Worm (Caenorhabditis elegans) whole organism, L3 larva: ENCODE data around the gene C06A6.7.
A peak's percentile ranks its signal among the peaks of the same experiment; 100 is the strongest.

Source experiments
- R02D3.7 ChIP-seq: fragments of 150-350 bp; optimal IDR thresholded peaks from 2 replicates; lab custom pipeline; 2014; ENCODE audit warnings: missing biosample characterization, missing genetic modification characterization
- ZK546.5 ChIP-seq: sonication (generic microtip); optimal IDR thresholded peaks from 2 replicates; lab custom pipeline; 2017; ENCODE audit warnings: missing biosample characterization, missing genetic modification characterization
- aly-2 ChIP-seq: fragments of 150-350 bp; optimal IDR thresholded peaks from 2 replicates; lab custom pipeline; 2014; ENCODE audit warnings: missing biosample characterization, missing genetic modification characterization
- ama-1 ChIP-seq: fragments of 150-350 bp; optimal IDR thresholded peaks from 2 replicates; lab custom pipeline; 2018
- ceh-16 ChIP-seq: sonication (generic microtip); optimal IDR thresholded peaks from 2 replicates; lab custom pipeline; 2017; ENCODE audit warnings: missing biosample characterization, missing genetic modification characterization
- ceh-28 ChIP-seq: fragments of 150-350 bp; optimal IDR thresholded peaks from 2 replicates; lab custom pipeline; 2014; ENCODE audit warnings: missing biosample characterization, missing genetic modification reagents, missing genetic modification characterization
- ceh-82 ChIP-seq: fragments of 150-350 bp; optimal IDR thresholded peaks from 2 replicates; lab custom pipeline; 2014; ENCODE audit warnings: missing biosample characterization, missing genetic modification characterization
- ceh-9 ChIP-seq: sonication (generic microtip); optimal IDR thresholded peaks from 2 replicates; lab custom pipeline; 2018; ENCODE audit warnings: missing biosample characterization, missing genetic modification characterization
- daf-12 ChIP-seq: fragments of 150-350 bp; optimal IDR thresholded peaks from 2 replicates; lab custom pipeline; 2014; ENCODE audit warnings: missing biosample characterization, missing genetic modification reagents, missing genetic modification characterization
- egl-27 ChIP-seq: sonication (generic microtip); optimal IDR thresholded peaks from 4 replicates; lab custom pipeline; 2017; ENCODE audit warnings: missing biosample characterization, missing genetic modification reagents, missing genetic modification characterization
- egl-5 ChIP-seq: fragments of 150-350 bp; optimal IDR thresholded peaks from 2 replicates; lab custom pipeline; 2017; ENCODE audit warnings: missing biosample characterization, missing genetic modification reagents, missing genetic modification characterization, inconsistent platforms
- elt-1 ChIP-seq: fragments of 150-350 bp; optimal IDR thresholded peaks from 2 replicates; lab custom pipeline; 2014; ENCODE audit warnings: missing biosample characterization, missing genetic modification characterization
- elt-2 ChIP-seq: sonication (generic microtip); optimal IDR thresholded peaks from 2 replicates; lab custom pipeline; 2016; ENCODE audit warnings: missing genetic modification reagents, mild to moderate bottlenecking, missing genetic modification characterization, missing compliant biosample characterization
- elt-3 ChIP-seq, 3 experiments: fragments of 150-350 bp in 1 of 3; sonication (generic microtip) in 2 of 3; optimal IDR thresholded peaks; 2 replicates in 2 of 3; 4 replicates in 1 of 3; lab custom pipeline; 2014 to 2017; ENCODE audit warnings: missing biosample characterization in 3 of 3, missing genetic modification characterization in 3 of 3
- eor-1 ChIP-seq, 2 experiments: fragments of 150-350 bp; optimal IDR thresholded peaks; 2 replicates each; lab custom pipeline; 2014 to 2018; ENCODE audit warnings: missing biosample characterization in 2 of 2, missing genetic modification characterization in 2 of 2
- fkh-10 ChIP-seq: sonication (generic microtip); optimal IDR thresholded peaks from 2 replicates; lab custom pipeline; 2017; ENCODE audit warnings: missing biosample characterization, missing genetic modification reagents, missing genetic modification characterization
- fkh-2 ChIP-seq: fragments of 150-350 bp; optimal IDR thresholded peaks from 2 replicates; lab custom pipeline; 2014; ENCODE audit warnings: missing biosample characterization, missing genetic modification reagents, missing genetic modification characterization
- fos-1 ChIP-seq: fragments of 150-350 bp; optimal IDR thresholded peaks from 2 replicates; lab custom pipeline; 2014; ENCODE audit warnings: missing biosample characterization, missing genetic modification characterization
- hmg-11 ChIP-seq: sonication (generic microtip); optimal IDR thresholded peaks from 2 replicates; lab custom pipeline; 2016; ENCODE audit warnings: missing genetic modification characterization, missing compliant biosample characterization
- jun-1 ChIP-seq: fragments of 150-350 bp; optimal IDR thresholded peaks from 2 replicates; lab custom pipeline; 2014; ENCODE audit warnings: missing biosample characterization, missing genetic modification reagents, missing genetic modification characterization
- lin-15B ChIP-seq: fragments of 150-350 bp; optimal IDR thresholded peaks from 2 replicates; lab custom pipeline; 2014; ENCODE audit warnings: missing biosample characterization, missing genetic modification characterization
- lin-39 ChIP-seq: fragments of 150-350 bp; optimal IDR thresholded peaks from 2 replicates; lab custom pipeline; 2018; ENCODE audit warnings: missing biosample characterization, missing genetic modification reagents, missing genetic modification characterization
- lsy-12 ChIP-seq: sonication (generic microtip); optimal IDR thresholded peaks from 2 replicates; lab custom pipeline; 2016; ENCODE audit warnings: mild to moderate bottlenecking, missing genetic modification characterization, missing compliant biosample characterization
- mdl-1 ChIP-seq: fragments of 150-350 bp; optimal IDR thresholded peaks from 2 replicates; lab custom pipeline; 2014; ENCODE audit warnings: missing biosample characterization, missing genetic modification characterization
- mml-1 ChIP-seq: fragments of 150-350 bp; sonication (generic microtip); optimal IDR thresholded peaks from 3 replicates; lab custom pipeline; 2014; ENCODE audit warnings: missing biosample characterization, missing genetic modification characterization
- nfya-1 ChIP-seq: sonication (generic microtip); optimal IDR thresholded peaks from 2 replicates; lab custom pipeline; 2017; ENCODE audit warnings: missing genetic modification characterization, mild to moderate bottlenecking, missing compliant biosample characterization, antibody characterized with exemption, moderate library complexity; ENCODE audit not compliant: insufficient read depth
- nhr-11 ChIP-seq: fragments of 150-350 bp; optimal IDR thresholded peaks from 2 replicates; lab custom pipeline; 2014; ENCODE audit warnings: missing biosample characterization, missing genetic modification characterization
- nhr-12 ChIP-seq: fragments of 150-350 bp; optimal IDR thresholded peaks from 2 replicates; lab custom pipeline; 2014; ENCODE audit warnings: missing biosample characterization, missing genetic modification characterization
- nhr-23 ChIP-seq: fragments of 150-350 bp; optimal IDR thresholded peaks from 2 replicates; lab custom pipeline; 2014; ENCODE audit warnings: missing biosample characterization, missing genetic modification reagents, missing genetic modification characterization
- nhr-237 ChIP-seq: fragments of 150-350 bp; optimal IDR thresholded peaks from 2 replicates; lab custom pipeline; 2014; ENCODE audit warnings: missing biosample characterization, missing genetic modification characterization
- nhr-25 ChIP-seq: sonication (generic microtip); optimal IDR thresholded peaks from 2 replicates; lab custom pipeline; 2017; ENCODE audit warnings: missing biosample characterization, missing genetic modification characterization
- nhr-28 ChIP-seq: fragments of 150-350 bp; optimal IDR thresholded peaks from 2 replicates; lab custom pipeline; 2014; ENCODE audit warnings: missing biosample characterization, missing genetic modification characterization
- nhr-43 ChIP-seq: sonication (generic microtip); optimal IDR thresholded peaks from 2 replicates; lab custom pipeline; 2016; ENCODE audit warnings: mild to moderate bottlenecking, missing genetic modification characterization, missing compliant biosample characterization; ENCODE audit not compliant: poor library complexity, severe bottlenecking
- nhr-67 ChIP-seq: fragments of 150-350 bp; optimal IDR thresholded peaks from 2 replicates; lab custom pipeline; 2014; ENCODE audit warnings: missing biosample characterization, missing genetic modification characterization
- nhr-76 ChIP-seq: fragments of 150-350 bp; sonication (generic microtip); optimal IDR thresholded peaks from 5 replicates; lab custom pipeline; 2014; ENCODE audit warnings: missing biosample characterization, missing genetic modification characterization
- nhr-77 ChIP-seq: fragments of 150-350 bp; optimal IDR thresholded peaks from 2 replicates; lab custom pipeline; 2014; ENCODE audit warnings: missing biosample characterization, missing genetic modification characterization
- pha-4 ChIP-seq: fragments of 150-350 bp; optimal IDR thresholded peaks from 2 replicates; lab custom pipeline; 2014; ENCODE audit warnings: missing biosample characterization, missing genetic modification reagents, missing genetic modification characterization
- pqm-1 ChIP-seq: fragments of 150-350 bp; optimal IDR thresholded peaks from 2 replicates; lab custom pipeline; 2017; ENCODE audit warnings: missing biosample characterization, missing genetic modification characterization, inconsistent platforms
- sea-2 ChIP-seq: fragments of 150-350 bp; sonication (generic microtip); optimal IDR thresholded peaks from 4 replicates; lab custom pipeline; 2014; ENCODE audit warnings: missing biosample characterization, missing genetic modification reagents, missing genetic modification characterization
- skn-1 ChIP-seq: fragments of 150-350 bp; optimal IDR thresholded peaks from 2 replicates; lab custom pipeline; 2014; ENCODE audit warnings: missing biosample characterization, missing genetic modification characterization
- snpc-4 ChIP-seq: fragments of 150-350 bp; optimal IDR thresholded peaks from 2 replicates; lab custom pipeline; 2014; ENCODE audit warnings: missing biosample characterization, missing genetic modification characterization
- tbx-2 ChIP-seq: sonication (generic microtip); optimal IDR thresholded peaks from 2 replicates; lab custom pipeline; 2016; ENCODE audit warnings: mild to moderate bottlenecking, missing genetic modification characterization, missing compliant biosample characterization
- unc-39 ChIP-seq: sonication (generic microtip); optimal IDR thresholded peaks from 4 replicates; lab custom pipeline; 2017; ENCODE audit warnings: missing biosample characterization, missing genetic modification characterization
- unc-62 ChIP-seq: fragments of 150-350 bp; sonication (generic microtip); optimal IDR thresholded peaks from 4 replicates; lab custom pipeline; 2014; ENCODE audit warnings: missing biosample characterization, missing genetic modification reagents, missing genetic modification characterization
- zag-1 ChIP-seq: fragments of 150-350 bp; optimal IDR thresholded peaks from 2 replicates; lab custom pipeline; 2014; ENCODE audit warnings: missing biosample characterization, missing genetic modification characterization
- ztf-11 ChIP-seq: fragments of 150-350 bp; optimal IDR thresholded peaks from 2 replicates; lab custom pipeline; 2014; ENCODE audit warnings: missing biosample characterization, missing genetic modification characterization
- ztf-4 ChIP-seq: fragments of 150-350 bp; optimal IDR thresholded peaks from 2 replicates; lab custom pipeline; 2014; ENCODE audit warnings: missing biosample characterization, missing genetic modification characterization

The C06A6.7 gene

ce11 chrIV:7790151-7790691 lies 48.1 kb downstream of the C06A6.7 start:
- no peak for TF ChIP-seq ceh-16 (tag; lab: Kevin White, UChicago)
- TF ChIP-seq egl-5 (tag; lab: Kevin White, UChicago) = no peak
- TF ChIP-seq elt-2 (tag; lab: Kevin White, UChicago) = no peak
- no peak for TF ChIP-seq eor-1 (tag; optimal IDR thresholded peaks at IDR 0.05; lab: Kevin White, UChicago)
- TF ChIP-seq mdl-1 (tag; lab: Kevin White, UChicago) = no peak
- no peak for TF ChIP-seq nfya-1 (tag; lab: Kevin White, UChicago)
- TF ChIP-seq ceh-82 (tag; lab: Kevin White, UChicago) = no peak
- TF ChIP-seq lsy-12 = no peak
- TF ChIP-seq elt-3 (tag; optimal IDR thresholded peaks at IDR 0.05; lab: Kevin White, UChicago) = no peak
- no peak for TF ChIP-seq nhr-28 (tag; lab: Kevin White, UChicago)
- no peak for TF ChIP-seq skn-1 (tag; lab: Kevin White, UChicago)
- TF ChIP-seq ama-1 (lab: Kevin White, UChicago) = no peak
- no peak for TF ChIP-seq nhr-77 (tag; lab: Kevin White, UChicago)
- no peak for TF ChIP-seq ztf-11 (tag; lab: Kevin White, UChicago)
- TF ChIP-seq nhr-76 (tag; lab: Kevin White, UChicago) = no peak
- TF ChIP-seq elt-1 = no peak
- TF ChIP-seq egl-27 (tag; lab: Kevin White, UChicago) = no peak
- TF ChIP-seq tbx-2 (tag; lab: Kevin White, UChicago) = no peak
- no peak for TF ChIP-seq nhr-25
- no peak for TF ChIP-seq zag-1

DNA sequence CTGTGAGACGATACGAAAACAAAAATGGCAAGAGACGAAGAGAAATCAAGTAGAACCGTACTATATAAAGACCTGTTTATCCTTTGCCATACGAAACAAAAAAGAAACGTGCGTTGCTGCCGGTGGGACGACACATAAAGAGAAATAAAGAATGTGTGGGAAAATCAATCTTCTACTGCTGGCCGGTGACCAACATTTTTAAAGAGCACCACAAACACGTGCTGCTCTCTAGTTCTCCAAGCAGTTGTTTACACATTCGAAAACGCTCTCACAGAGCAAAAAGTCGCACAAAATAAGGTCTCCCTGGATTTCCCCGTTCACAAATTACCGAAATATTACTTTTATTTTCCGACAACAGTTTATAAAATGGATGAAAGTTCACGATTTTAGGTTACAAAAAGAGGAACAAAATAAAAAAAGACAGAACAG lies 48.8 kb downstream of the C06A6.7 start, which contains the start of gene imp-3:
TSS of gene imp-3 (minus strand) at position 93 of the 429 bp plus-strand sequence.
- no peak for TF ChIP-seq nhr-12 (tag; lab: Kevin White, UChicago)
- TF ChIP-seq fkh-2 (tag; lab: Kevin White, UChicago) = no peak
- no peak for TF ChIP-seq ceh-82 (tag; lab: Kevin White, UChicago)
- no peak for TF ChIP-seq elt-3 (tag; optimal IDR thresholded peaks at IDR 0.05; lab: Kevin White, UChicago)
- TF ChIP-seq pha-4 = peak; percentile 74
- TF ChIP-seq nhr-28 (tag; lab: Kevin White, UChicago) = no peak
- no peak for TF ChIP-seq ceh-16 (tag; lab: Kevin White, UChicago)
- TF ChIP-seq elt-1 = no peak
- TF ChIP-seq zag-1 = no peak
- TF ChIP-seq nhr-237 = no peak
- peak; percentile 17 for TF ChIP-seq pqm-1 (tag; lab: Kevin White, UChicago)
- TF ChIP-seq skn-1 (tag; lab: Kevin White, UChicago) = no peak
- TF ChIP-seq egl-5 (tag; lab: Kevin White, UChicago) = peak; percentile 32
- TF ChIP-seq ztf-11 (tag; lab: Kevin White, UChicago) = no peak
- no peak for TF ChIP-seq nhr-76 (tag; lab: Kevin White, UChicago)
- TF ChIP-seq unc-62 (GFP tag; lab: Kevin White, UChicago) = no peak
- no peak for TF ChIP-seq daf-12 (tag; lab: Kevin White, UChicago)
- TF ChIP-seq egl-27 (tag; lab: Kevin White, UChicago) = no peak
- no peak for TF ChIP-seq unc-39 (tag; lab: Kevin White, UChicago)
- TF ChIP-seq ama-1 (lab: Kevin White, UChicago) = peak; percentile 95
- TF ChIP-seq nhr-25 = peak; percentile 43
- no peak for TF ChIP-seq nhr-67 (tag; lab: Kevin White, UChicago)
- TF ChIP-seq lin-15B (tag; lab: Kevin White, UChicago) = peak; percentile 41
- TF ChIP-seq eor-1 (tag; optimal IDR thresholded peaks at IDR 0.05; lab: Kevin White, UChicago) = no peak
- TF ChIP-seq lsy-12 = peak; percentile 46
- peak; percentile 16 for TF ChIP-seq nhr-43
- no peak for TF ChIP-seq ceh-9 (tag; lab: Kevin White, UChicago)
- peak; percentile 66 for TF ChIP-seq nfya-1 (tag; lab: Kevin White, UChicago)
- no peak for TF ChIP-seq sea-2 (GFP tag; lab: Kevin White, UChicago)
- TF ChIP-seq fkh-10 = no peak
- no peak for TF ChIP-seq nhr-11 (tag; lab: Kevin White, UChicago)
- no peak for TF ChIP-seq tbx-2 (tag; lab: Kevin White, UChicago)
- TF ChIP-seq ztf-4 = peak; percentile 64
- peak; percentile 32 for TF ChIP-seq hmg-11 (tag; lab: Kevin White, UChicago)
- TF ChIP-seq jun-1 (tag; lab: Kevin White, UChicago) = peak; percentile 8
- TF ChIP-seq fos-1 (tag; lab: Kevin White, UChicago) = no peak
- TF ChIP-seq nhr-77 (tag; lab: Kevin White, UChicago) = no peak
- TF ChIP-seq elt-2 (tag; lab: Kevin White, UChicago) = peak; percentile 48
- TF ChIP-seq R02D3.7 (tag; lab: Kevin White, UChicago) = no peak
- no peak for TF ChIP-seq ZK546.5 (tag; lab: Kevin White, UChicago)
- no peak for TF ChIP-seq nhr-23
- TF ChIP-seq mdl-1 (tag; lab: Kevin White, UChicago) = no peak
- TF ChIP-seq aly-2 (tag; lab: Kevin White, UChicago) = no peak
- TF ChIP-seq mml-1 (tag; lab: Kevin White, UChicago) = no peak
- peak; percentile 70 for TF ChIP-seq lin-39
- TF ChIP-seq snpc-4 (tag; lab: Kevin White, UChicago) = no peak
- TF ChIP-seq ceh-28 (tag; lab: Kevin White, UChicago) = no peak
